Fruit fly (Drosophila melanogaster) whole organism, embryonic: ENCODE data around the gene FIG4.

Experiments
- B-H1 ChIP-seq: fragments of 200-800 bp; sonication (Bioruptor generic); IDR thresholded peaks from 3 replicates; pipeline ENCODE4 v1.3.6; 2022; ENCODE audit warnings: missing biosample characterization, missing genetic modification characterization
- CG10462 ChIP-seq: fragments of 200-800 bp; sonication (Bioruptor generic); optimal IDR thresholded peaks from 2 replicates; lab custom pipeline; 2016; ENCODE audit warnings: missing biosample characterization, missing genetic modification characterization
- CG12155 ChIP-seq: fragments of 200-800 bp; sonication (Bioruptor generic); optimal IDR thresholded peaks from 3 replicates; lab custom pipeline; 2016; ENCODE audit warnings: missing biosample characterization, missing genetic modification characterization
- CG12299 ChIP-seq: fragments of 200-800 bp; sonication (Bioruptor generic); optimal IDR thresholded peaks from 2 replicates; lab custom pipeline; 2018; ENCODE audit warnings: missing biosample characterization, mild to moderate bottlenecking, missing genetic modification characterization
- CG13296 ChIP-seq: fragments of 200-800 bp; sonication (Bioruptor generic); optimal IDR thresholded peaks from 3 replicates; lab custom pipeline; 2018; ENCODE audit warnings: missing biosample characterization, mild to moderate bottlenecking, missing genetic modification characterization
- CG14667 ChIP-seq: fragments of 200-800 bp; sonication (Bioruptor generic); IDR thresholded peaks from 2 replicates; pipeline ENCODE4 v1.3.6; 2022; ENCODE audit warnings: missing biosample characterization, missing genetic modification characterization
- CG30431 ChIP-seq: fragments of 200-800 bp; sonication (Bioruptor generic); optimal IDR thresholded peaks from 2 replicates; lab custom pipeline; 2017; ENCODE audit warnings: missing biosample characterization, missing genetic modification characterization
- CG31224 ChIP-seq: fragments of 200-800 bp; sonication (Bioruptor generic); IDR thresholded peaks from 2 replicates; pipeline ENCODE4 v1.3.6; 2022; ENCODE audit warnings: missing biosample characterization, missing genetic modification characterization
- CG3281 ChIP-seq: fragments of 200-800 bp; sonication (Bioruptor generic); optimal IDR thresholded peaks from 3 replicates; lab custom pipeline; 2017; ENCODE audit warnings: missing biosample characterization, mild to moderate bottlenecking, missing genetic modification characterization
- CG3407 ChIP-seq: fragments of 200-800 bp; sonication (Bioruptor generic); optimal IDR thresholded peaks from 2 replicates; lab custom pipeline; 2018; ENCODE audit warnings: missing biosample characterization, mild to moderate bottlenecking, missing genetic modification characterization
- CG3726 ChIP-seq: fragments of 200-800 bp; sonication (Bioruptor generic); IDR thresholded peaks from 3 replicates; pipeline ENCODE4, ENCODE4 v1.3.6; 2022; ENCODE audit warnings: missing biosample characterization, missing genetic modification characterization
- CG4282 ChIP-seq: fragments of 200-800 bp; sonication (Bioruptor generic); optimal IDR thresholded peaks from 2 replicates; lab custom pipeline; 2016; ENCODE audit warnings: missing biosample characterization, missing genetic modification characterization
- CG6272 ChIP-seq: fragments of 200-800 bp; sonication (Bioruptor generic); IDR thresholded peaks from 2 replicates; pipeline ENCODE4 v1.3.6; 2022; ENCODE audit warnings: missing biosample characterization, missing genetic modification characterization
- CG7271 ChIP-seq: fragments of 200-800 bp; sonication (Bioruptor generic); optimal IDR thresholded peaks from 2 replicates; lab custom pipeline; 2018; ENCODE audit warnings: missing biosample characterization, mild to moderate bottlenecking, missing genetic modification characterization, moderate library complexity
- CG8089 ChIP-seq: fragments of 200-800 bp; sonication (Bioruptor generic); optimal IDR thresholded peaks from 3 replicates; lab custom pipeline; 2016; ENCODE audit warnings: missing biosample characterization, missing genetic modification characterization
- CG8478 ChIP-seq: fragments of >200 bp; optimal IDR thresholded peaks from 2 replicates; lab custom pipeline; 2018
- CG9437 ChIP-seq: fragments of 200-800 bp; sonication (Bioruptor generic); optimal IDR thresholded peaks from 2 replicates; lab custom pipeline; 2018; ENCODE audit warnings: missing biosample characterization, mild to moderate bottlenecking, missing genetic modification characterization
- Deaf1 ChIP-seq: fragments of 200-800 bp; optimal IDR thresholded peaks from 3 replicates; lab custom pipeline; 2019; ENCODE audit warnings: missing biosample characterization, mild to moderate bottlenecking, missing genetic modification characterization, moderate library complexity
- Dip2 ChIP-seq: fragments of 200-800 bp; sonication (Bioruptor generic); IDR thresholded peaks from 2 replicates; pipeline ENCODE4 v1.3.6; 2022; ENCODE audit warnings: missing biosample characterization, missing genetic modification characterization
- Gsc ChIP-seq: fragments of 200-800 bp; sonication (Bioruptor generic); IDR thresholded peaks from 2 replicates; pipeline ENCODE4 v1.3.6; 2022; ENCODE audit warnings: missing biosample characterization, missing genetic modification characterization
- HLH3B ChIP-seq: fragments of 200-800 bp; sonication (Bioruptor generic); IDR thresholded peaks from 2 replicates; pipeline ENCODE4 v1.3.6; 2022; ENCODE audit warnings: missing biosample characterization, missing genetic modification characterization
- HLH4C ChIP-seq: fragments of 200-800 bp; sonication (Bioruptor generic); IDR thresholded peaks from 3 replicates; pipeline ENCODE4 v1.3.6; 2022; ENCODE audit warnings: missing biosample characterization, missing genetic modification characterization; ENCODE audit not compliant: partially characterized antibody
- MESR4 ChIP-seq: fragments of 200-800 bp; sonication (Bioruptor generic); optimal IDR thresholded peaks from 2 replicates; lab custom pipeline; 2018; ENCODE audit warnings: missing biosample characterization, mild to moderate bottlenecking, missing genetic modification characterization, moderate library complexity
- Med ChIP-seq: fragments of 200-800 bp; sonication (Bioruptor generic); peaks from one replicate; lab custom pipeline; 2016; ENCODE audit warnings: missing biosample characterization, missing genetic modification characterization, mild to moderate bottlenecking, inconsistent platforms, moderate library complexity
- NfI ChIP-seq: fragments of 200-800 bp; sonication (Bioruptor generic); optimal IDR thresholded peaks from 3 replicates; lab custom pipeline; 2018; ENCODE audit warnings: missing biosample characterization, mild to moderate bottlenecking, missing genetic modification characterization, moderate library complexity
- Sox102F ChIP-seq: fragments of 200-800 bp; sonication (Bioruptor generic); optimal IDR thresholded peaks from 2 replicates; lab custom pipeline; 2018; ENCODE audit warnings: missing biosample characterization, mild to moderate bottlenecking, missing genetic modification characterization, moderate library complexity
- Stat92E ChIP-seq, 3 experiments: fragments of >200 bp in 2 of 3; fragments of 200-800 bp in 1 of 3; sonication (Bioruptor generic) in 1 of 3; optimal IDR thresholded peaks; 2 replicates each; lab custom pipeline; 2017 to 2019; ENCODE audit warnings: missing biosample characterization in 3 of 3, missing genetic modification characterization in 3 of 3, mild to moderate bottlenecking in 1 of 3, moderate library complexity in 1 of 3
- TFAM ChIP-seq: fragments of 200-800 bp; sonication (Bioruptor generic); optimal IDR thresholded peaks from 2 replicates; lab custom pipeline; 2017; ENCODE audit warnings: missing biosample characterization, missing genetic modification characterization, inconsistent platforms
- abd-A ChIP-seq: fragments of 200-800 bp; sonication (Bioruptor generic); optimal IDR thresholded peaks from 3 replicates; lab custom pipeline; 2019; ENCODE audit warnings: missing biosample characterization, mild to moderate bottlenecking, missing genetic modification characterization, moderate library complexity
- al ChIP-seq: fragments of 200-800 bp; sonication (Bioruptor generic); IDR thresholded peaks from 2 replicates; pipeline ENCODE4 v1.3.6; 2022; ENCODE audit warnings: missing biosample characterization, missing genetic modification characterization
- amos ChIP-seq: fragments of 200-800 bp; sonication (Bioruptor generic); IDR thresholded peaks from 2 replicates; pipeline ENCODE4 v1.3.6; 2022; ENCODE audit warnings: missing biosample characterization, missing genetic modification characterization; ENCODE audit not compliant: partially characterized antibody
- bowl ChIP-seq: fragments of 200-800 bp; sonication (Bioruptor generic); IDR thresholded peaks from 2 replicates; pipeline ENCODE4 v1.3.6; 2022; ENCODE audit warnings: missing biosample characterization, missing genetic modification characterization
- chinmo ChIP-seq: fragments of 200-800 bp; sonication (Bioruptor generic); IDR thresholded peaks from 4 replicates; pipeline ENCODE4 v1.3.6; 2022; ENCODE audit warnings: missing biosample characterization, missing genetic modification characterization; ENCODE audit not compliant: partially characterized antibody
- ems ChIP-seq: fragments of 200-800 bp; sonication (Bioruptor generic); optimal IDR thresholded peaks from 3 replicates; lab custom pipeline; 2016; ENCODE audit warnings: missing biosample characterization, missing genetic modification characterization
- gsb ChIP-seq: fragments of 200-800 bp; sonication (Bioruptor generic); IDR thresholded peaks from 2 replicates; pipeline ENCODE4 v1.3.6; 2022; ENCODE audit warnings: missing biosample characterization, missing genetic modification characterization
- ken ChIP-seq: fragments of 200-800 bp; sonication (Bioruptor generic); IDR thresholded peaks from 3 replicates; pipeline ENCODE4 v1.3.6; 2022; ENCODE audit warnings: missing biosample characterization, missing genetic modification characterization
- klu ChIP-seq: fragments of 200-800 bp; sonication (Bioruptor generic); IDR thresholded peaks from 2 replicates; pipeline ENCODE4 v1.3.6; 2022; ENCODE audit warnings: missing biosample characterization, missing genetic modification characterization
- onecut ChIP-seq: fragments of 200-800 bp; sonication (Bioruptor generic); IDR thresholded peaks from 2 replicates; pipeline ENCODE4 v1.3.6; 2022; ENCODE audit warnings: missing biosample characterization, missing genetic modification characterization
- org-1 ChIP-seq: fragments of 200-800 bp; sonication (Bioruptor generic); optimal IDR thresholded peaks from 2 replicates; lab custom pipeline; 2017; ENCODE audit warnings: missing biosample characterization, missing genetic modification characterization
- pan ChIP-seq, 4 experiments: fragments of >200 bp in 3 of 4; fragments of 200-800 bp in 1 of 4; sonication (Bioruptor generic) in 1 of 4; optimal IDR thresholded peaks in 3 of 4; IDR thresholded peaks in 1 of 4; 2 replicates each; pipeline versions ENCODE4 v1.3.6 to Lab custom; 2017 to 2022; ENCODE audit warnings: missing biosample characterization in 2 of 4, missing genetic modification characterization in 2 of 4, mixed read lengths in 1 of 4
- pros ChIP-seq: fragments of 200-800 bp; sonication (Bioruptor generic); optimal IDR thresholded peaks from 3 replicates; lab custom pipeline; 2019; ENCODE audit warnings: missing biosample characterization, mild to moderate bottlenecking, missing genetic modification characterization, moderate library complexity
- pum ChIP-seq: fragments of 200-800 bp; sonication (Bioruptor generic); optimal IDR thresholded peaks from 2 replicates; lab custom pipeline; 2016; ENCODE audit warnings: missing biosample characterization, missing genetic modification characterization
- salm ChIP-seq: fragments of 200-800 bp; sonication (Bioruptor generic); optimal IDR thresholded peaks from 2 replicates; lab custom pipeline; 2018; ENCODE audit warnings: missing biosample characterization, mild to moderate bottlenecking, missing genetic modification characterization
- schlank ChIP-seq: fragments of 200-800 bp; sonication (Bioruptor generic); optimal IDR thresholded peaks from 2 replicates; lab custom pipeline; 2018; ENCODE audit warnings: missing biosample characterization, mild to moderate bottlenecking, missing genetic modification characterization
- twi ChIP-seq: fragments of 200-800 bp; optimal IDR thresholded peaks from 2 replicates; lab custom pipeline; 2019; ENCODE audit warnings: missing biosample characterization, mild to moderate bottlenecking, missing genetic modification characterization, moderate library complexity
- unpg ChIP-seq: fragments of 200-800 bp; sonication (Bioruptor generic); optimal IDR thresholded peaks from 3 replicates; lab custom pipeline; 2018; ENCODE audit warnings: missing biosample characterization, mild to moderate bottlenecking, missing genetic modification characterization, moderate library complexity
- vfl ChIP-seq: fragments of 200-800 bp; sonication (Bioruptor generic); optimal IDR thresholded peaks from 2 replicates; lab custom pipeline; 2016; ENCODE audit warnings: missing biosample characterization, missing genetic modification characterization

The FIG4 gene

dm6 chr2L:4458119-4459056, 6.6 kb upstream of the FIG4 start, which contains the start of gene RpL27A (continued):
- TF ChIP-seq unpg = peak; percentile 68
- peak; percentile 94 for TF ChIP-seq NfI (GFP tag; lab: Kevin White, UChicago)
- TF ChIP-seq CG7271 (tag; lab: Kevin White, UChicago) = peak; percentile 78
- TF ChIP-seq amos (GFP tag; lab: Robert Waterston, UW) = peak; percentile 72
- peak; percentile 81 for TF ChIP-seq CG3281 (GFP tag; lab: Kevin White, UChicago)
- TF ChIP-seq CG12155 (GFP tag; lab: Kevin White, UChicago) = peak; percentile 15
- TF ChIP-seq schlank (tag; lab: Kevin White, UChicago) = peak; percentile 84
- peak; percentile 72 for TF ChIP-seq CG8089 (GFP tag; lab: Kevin White, UChicago)
- TF ChIP-seq twi (tag; lab: Kevin White, UChicago) = peak; percentile 55
- TF ChIP-seq CG3407 = peak; percentile 80
- peak; percentile 54 for TF ChIP-seq gsb (GFP tag; lab: Robert Waterston, UW)
- peak; percentile 45 for TF ChIP-seq vfl (GFP tag; lab: Kevin White, UChicago)
- TF ChIP-seq CG6272 (GFP tag; lab: Robert Waterston, UW) = peak; percentile 54
- TF ChIP-seq ken = peak; percentile 84
- TF ChIP-seq CG12299 (tag; lab: Kevin White, UChicago) = peak; percentile 60
- peak in 1 of 3 experiments; percentile 46 for TF ChIP-seq Stat92E (GFP tag; optimal IDR thresholded peaks at IDR 0.05; lab: Kevin White, UChicago)
- TF ChIP-seq abd-A (tag; lab: Kevin White, UChicago) = no peak
- TF ChIP-seq onecut (GFP tag; lab: Robert Waterston, UW) = peak; percentile 88
- TF ChIP-seq CG3726 (GFP tag; lab: Robert Waterston, UW) = 0 out of 3 replicates have a peak, but pooled peaks have one; percentile 44
- peak; percentile 57; the same call in 1 of the 2 replicates for TF ChIP-seq CG14667
- peak; percentile 17 for TF ChIP-seq TFAM (GFP tag; lab: Kevin White, UChicago)
- TF ChIP-seq CG13296 (GFP tag; lab: Kevin White, UChicago) = peak; percentile 86
- TF ChIP-seq MESR4 (GFP tag; lab: Kevin White, UChicago) = peak; percentile 100
- TF ChIP-seq ems (GFP tag; lab: Kevin White, UChicago) = peak; percentile 59
- TF ChIP-seq al (GFP tag; lab: Robert Waterston, UW) = peak; percentile 71
- peak; percentile 70 for TF ChIP-seq HLH3B (GFP tag; lab: Robert Waterston, UW)
- TF ChIP-seq Gsc = no peak
- TF ChIP-seq CG10462 = peak; percentile 50
- TF ChIP-seq CG8478 = no peak
- no peak for TF ChIP-seq HLH4C (GFP tag; lab: Robert Waterston, UW)
- TF ChIP-seq klu = peak; percentile 35; the same call in 1 of the 2 replicates
- TF ChIP-seq pum = peak; percentile 4
- TF ChIP-seq B-H1 (GFP tag; lab: Robert Waterston, UW) = peak; percentile 71; the same call in 2 of the 3 replicates
- no peak for TF ChIP-seq bowl (GFP tag; lab: Robert Waterston, UW)
- no peak for TF ChIP-seq pan (optimal IDR thresholded peaks at IDR 0.05; lab: Kevin White, UChicago)
- TF ChIP-seq pan (GFP tag; optimal IDR thresholded peaks at IDR 0.05 in 1 of 2, IDR thresholded peaks at IDR 0.05 in 1 of 2) = peak in 1 of 2 experiments; percentile 78
- TF ChIP-seq CG9437 (GFP tag; lab: Kevin White, UChicago) = peak; percentile 59
- TF ChIP-seq salm (tag; lab: Kevin White, UChicago) = peak; percentile 51
- TF ChIP-seq org-1 (GFP tag; lab: Kevin White, UChicago) = peak; percentile 73
- TF ChIP-seq CG30431 (GFP tag; lab: Kevin White, UChicago) = peak; percentile 65
- TF ChIP-seq CG4282 = no peak
- TF ChIP-seq pros = peak; percentile 16
- TF ChIP-seq chinmo = 0 out of 4 replicates have a peak, but pooled peaks have one; percentile 44
- TF ChIP-seq Sox102F = peak; percentile 76
- peak; percentile 54; the same call in 1 of the 2 replicates for TF ChIP-seq CG31224
- no peak for TF ChIP-seq Dip2 (GFP tag; lab: Robert Waterston, UW)
- TF ChIP-seq Deaf1 (tag; lab: Kevin White, UChicago) = peak; percentile 48
- TF ChIP-seq Med = peak; percentile 98
